Fruit fly (Drosophila melanogaster): ENCODE results near the gene Npc2e.

Gene Npc2e

dm6 chr3R:10100498-10101196 lies 47.5 kb downstream of the Npc2e start (continued):
- TF ChIP-seq mirr (GFP tag; optimal IDR thresholded peaks at IDR 0.05) (no peak), CG3065 (GFP tag; optimal IDR thresholded peaks at IDR 0.05) (peak; percentile 93), gsb (GFP tag; IDR thresholded peaks at IDR 0.05) (no peak), CG11093 (GFP tag; IDR thresholded peaks at IDR 0.05) (0 out of 3 replicates have a peak, but pooled peaks have one; percentile 50), CoRest (tag; optimal IDR thresholded peaks at IDR 0.05) (peak; percentile 33), CG11695 (GFP tag; IDR thresholded peaks at IDR 0.05) (no peak), ttk (GFP tag; IDR thresholded peaks at IDR 0.05) (0 out of 2 replicates have a peak, but pooled peaks have one; percentile 21), vvl (GFP tag; IDR thresholded peaks at IDR 0.05) (peak; percentile 78), CG10543 (GFP tag; optimal IDR thresholded peaks at IDR 0.05) (peak; percentile 6), Six4 (GFP tag; optimal IDR thresholded peaks at IDR 0.05) (peak; percentile 33), CG6791 (GFP tag; IDR thresholded peaks at IDR 0.05; ENCODE audit: partially characterized antibody) (no peak), CG6683 (GFP tag; optimal IDR thresholded peaks at IDR 0.05) (peak; percentile 5), lbe (GFP tag; optimal IDR thresholded peaks at IDR 0.05) (no peak), CG1603 (tag; optimal IDR thresholded peaks at IDR 0.05) (peak; percentile 45), ab (GFP tag; optimal IDR thresholded peaks at IDR 0.05) (no peak), phol (tag; optimal IDR thresholded peaks at IDR 0.05) (peak; percentile 0), CG2120 (GFP tag; optimal IDR thresholded peaks at IDR 0.05) (peak; percentile 10), CG30403 (GFP tag; optimal IDR thresholded peaks at IDR 0.05) (peak; percentile 18), CG6175 (GFP tag; IDR thresholded peaks at IDR 0.05) (0 out of 3 replicates have a peak, but pooled peaks have one; percentile 26), Oaz (GFP tag; IDR thresholded peaks at IDR 0.05) (no peak), CG11085 (GFP tag; IDR thresholded peaks at IDR 0.05) (peak; percentile 16; the same call in 1 of the 2 replicates), ro (GFP tag; IDR thresholded peaks at IDR 0.05) (no peak), Tbp (GFP tag; optimal IDR thresholded peaks at IDR 0.05) (no peak), CG6765 (GFP tag; optimal IDR thresholded peaks at IDR 0.05) (no peak), HHEX (GFP tag; optimal IDR thresholded peaks at IDR 0.05) (peak; percentile 28), Mrtf (GFP tag; IDR thresholded peaks at IDR 0.05) (peak; percentile 60; the same call in 1 of the 3 replicates), Ptx1 (GFP tag; IDR thresholded peaks at IDR 0.05) (peak; percentile 59), Lhr (GFP tag; optimal IDR thresholded peaks at IDR 0.05) (peak; percentile 63), cwo (GFP tag; optimal IDR thresholded peaks at IDR 0.05) (no peak), sob (GFP tag; IDR thresholded peaks at IDR 0.05) (peak; percentile 39; the same call in 1 of the 2 replicates), Deaf1 (tag; optimal IDR thresholded peaks at IDR 0.05) (no peak), CG12299 (tag; optimal IDR thresholded peaks at IDR 0.05) (no peak), CG18599 (GFP tag; optimal IDR thresholded peaks at IDR 0.05) (peak; percentile 53), CG17359 (tag; optimal IDR thresholded peaks at IDR 0.05) (peak; percentile 47), D19B (GFP tag; optimal IDR thresholded peaks at IDR 0.05) (peak; percentile 63), ERR (GFP tag; optimal IDR thresholded peaks at IDR 0.05) (peak; percentile 62), CG11247 (GFP tag; IDR thresholded peaks at IDR 0.05) (peak; percentile 64), CG13624 (GFP tag; optimal IDR thresholded peaks at IDR 0.05) (peak; percentile 18), corto (GFP tag; optimal IDR thresholded peaks at IDR 0.05) (no peak), gfzf (GFP tag; optimal IDR thresholded peaks at IDR 0.05) (peak; percentile 14), CG10431 (GFP tag; optimal IDR thresholded peaks at IDR 0.05) (no peak), Ada2b (GFP tag; IDR thresholded peaks at IDR 0.05) (no peak), CG12942 (GFP tag; optimal IDR thresholded peaks at IDR 0.05) (peak; percentile 9), CG10147 (GFP tag; optimal IDR thresholded peaks at IDR 0.05) (peak; percentile 8), crc (GFP tag; optimal IDR thresholded peaks at IDR 0.05) (no peak), CG30431 (GFP tag; optimal IDR thresholded peaks at IDR 0.05) (no peak), jumu (GFP tag; optimal IDR thresholded peaks at IDR 0.05) (no peak), CG17385 (GFP tag; optimal IDR thresholded peaks at IDR 0.05) (peak; percentile 6), CG2712 (tag; optimal IDR thresholded peaks at IDR 0.05) (peak; percentile 6), bcd (GFP tag; optimal IDR thresholded peaks at IDR 0.05) (peak; percentile 52)
